Worm (Caenorhabditis elegans) whole organism, L4/young adult: ENCODE results near the gene rpap-2.

ENCODE experiments used
- dao-5 ChIP-seq: sonication (generic microtip); optimal IDR thresholded peaks from 2 replicates; lab custom pipeline; 2016; ENCODE audit warnings: missing genotype, missing genetic modification characterization, moderate library complexity, missing compliant biosample characterization
- him-1 ChIP-seq: sonication (generic microtip); optimal IDR thresholded peaks from 2 replicates; lab custom pipeline; 2016; ENCODE audit warnings: missing genotype, missing genetic modification reagents, missing genetic modification characterization, missing compliant biosample characterization

- TF ChIP-seq dao-5 (tag; lab: Kevin White, UChicago) (no peak), him-1 (no peak)
Measured at ce11 chrIII:8986872-8987271, 19.1 kb downstream of the rpap-2 start.
